Fruit fly (Drosophila melanogaster) whole organism, wandering third instar larva: ENCODE data around the gene mora.
A peak's percentile ranks its signal among the peaks of the same experiment; 100 is the strongest.

Experiments used
- Abd-B ChIP-seq: fragments of >200 bp; optimal IDR thresholded peaks from 2 replicates; lab custom pipeline; 2017; ENCODE audit warnings: missing biosample characterization, missing genetic modification characterization
- br ChIP-seq: fragments of 200-800 bp; sonication (Bioruptor generic); optimal IDR thresholded peaks from 2 replicates; lab custom pipeline; 2016; ENCODE audit warnings: missing biosample characterization, missing genetic modification characterization
- usp ChIP-seq: fragments of >200 bp; optimal IDR thresholded peaks from 2 replicates; lab custom pipeline; 2017; ENCODE audit warnings: missing biosample characterization, missing genetic modification characterization

- TF ChIP-seq Abd-B = no peak
- TF ChIP-seq br (GFP tag; lab: Kevin White, UChicago) = peak; percentile 87
- TF ChIP-seq usp (GFP tag; lab: Kevin White, UChicago) = no peak
These were observed 43.2 kb upstream of the mora start for dm6 chr3R:24142971-24143370.
